Worm (Caenorhabditis elegans) whole organism, mixed stage, embryonic: ENCODE measurements around the gene fkb-1.

Experiments used
- ceh-83 ChIP-seq: fragments of 200-800 bp; sonication (Bioruptor generic); optimal IDR thresholded peaks from 2 replicates; lab custom pipeline; 2018; ENCODE audit warnings: mild to moderate bottlenecking, missing genetic modification characterization, missing compliant biosample characterization
- nhr-237 ChIP-seq: fragments of 150-350 bp; optimal IDR thresholded peaks from 2 replicates; lab custom pipeline; 2014; ENCODE audit warnings: missing biosample characterization, missing genetic modification characterization
- ztf-11 ChIP-seq: fragments of 150-350 bp; optimal IDR thresholded peaks from 2 replicates; lab custom pipeline; 2014; ENCODE audit warnings: missing biosample characterization, missing genetic modification characterization

ce11 chrIV:11015881-11016280 is 20.5 kb upstream of the fkb-1 start, which contains the start of gene F13H10.3:
- no peak for TF ChIP-seq nhr-237 (tag; lab: Kevin White, UChicago)
- TF ChIP-seq ztf-11 (tag; lab: Kevin White, UChicago), result no peak
- TF ChIP-seq ceh-83 (GFP tag; lab: Kevin White, UChicago), result no peak
